Fruit fly (Drosophila melanogaster) whole organism, embryonic: ENCODE results near the gene SPH93.
A peak's percentile ranks its signal among the peaks of the same experiment; 100 is the strongest.

Experiments
- Atf-2 ChIP-seq: fragments of 200-800 bp; sonication (Bioruptor generic); optimal IDR thresholded peaks from 2 replicates; lab custom pipeline; 2016; ENCODE audit warnings: missing biosample characterization, missing genetic modification characterization
- CG10543 ChIP-seq: fragments of 200-800 bp; sonication (Bioruptor generic); optimal IDR thresholded peaks from 3 replicates; lab custom pipeline; 2017; ENCODE audit warnings: missing biosample characterization, mild to moderate bottlenecking, missing genetic modification characterization, moderate library complexity
- CG11723 ChIP-seq: fragments of 200-800 bp; sonication (Bioruptor generic); optimal IDR thresholded peaks from 2 replicates; lab custom pipeline; 2017; ENCODE audit warnings: missing biosample characterization, mild to moderate bottlenecking, missing genetic modification characterization
- CG12219 ChIP-seq: fragments of 200-800 bp; sonication (Bioruptor generic); optimal IDR thresholded peaks from 3 replicates; lab custom pipeline; 2018; ENCODE audit warnings: missing biosample characterization, mild to moderate bottlenecking, missing genetic modification characterization
- CG17361 ChIP-seq: fragments of 200-800 bp; sonication (Bioruptor generic); IDR thresholded peaks from 3 replicates; pipeline ENCODE4 v1.3.6; 2022; ENCODE audit warnings: missing biosample characterization, missing genetic modification characterization
- CG17612 ChIP-seq: fragments of 200-800 bp; sonication (Bioruptor generic); IDR thresholded peaks from 2 replicates; pipeline ENCODE4 v1.3.6; 2022; ENCODE audit warnings: missing biosample characterization, missing genetic modification characterization
- CG18619 ChIP-seq: fragments of 200-800 bp; sonication (Bioruptor generic); optimal IDR thresholded peaks from 3 replicates; lab custom pipeline; 2017; ENCODE audit warnings: missing biosample characterization, mild to moderate bottlenecking, missing genetic modification characterization
- CG2678 ChIP-seq: fragments of 200-800 bp; sonication (Bioruptor generic); optimal IDR thresholded peaks from 3 replicates; lab custom pipeline; 2019; ENCODE audit warnings: missing biosample characterization, mild to moderate bottlenecking, missing genetic modification characterization, moderate library complexity
- CG34224 ChIP-seq: fragments of 200-800 bp; sonication (Bioruptor generic); IDR thresholded peaks from 3 replicates; pipeline ENCODE4 v1.3.6; 2022; ENCODE audit warnings: missing biosample characterization, missing genetic modification characterization; ENCODE audit not compliant: partially characterized antibody
- CG3847 ChIP-seq: fragments of 200-800 bp; sonication (Bioruptor generic); IDR thresholded peaks from 2 replicates; pipeline ENCODE4 v1.3.6; 2022; ENCODE audit warnings: missing biosample characterization, missing genetic modification characterization
- CG4282 ChIP-seq: fragments of 200-800 bp; sonication (Bioruptor generic); optimal IDR thresholded peaks from 2 replicates; lab custom pipeline; 2016; ENCODE audit warnings: missing biosample characterization, missing genetic modification characterization
- CG43689 ChIP-seq: fragments of 200-800 bp; sonication (Bioruptor generic); IDR thresholded peaks from 2 replicates; pipeline ENCODE4 v1.3.6; 2022; ENCODE audit warnings: missing biosample characterization, missing genetic modification characterization
- CG8290 ChIP-seq, 3 experiments: fragments of 200-800 bp; sonication (Bioruptor generic); optimal IDR thresholded peaks; 2 replicates each; lab custom pipeline; 2016 to 2019; ENCODE audit warnings: missing biosample characterization in 3 of 3, missing genetic modification characterization in 3 of 3, mild to moderate bottlenecking in 2 of 3, moderate library complexity in 1 of 3
- CTCF ChIP-seq: fragments of 200-800 bp; sonication (Bioruptor generic); optimal IDR thresholded peaks from 2 replicates; lab custom pipeline; 2017; ENCODE audit warnings: missing biosample characterization, mild to moderate bottlenecking, missing genetic modification characterization, moderate library complexity
- Dbx ChIP-seq: fragments of 200-800 bp; sonication (Bioruptor generic); IDR thresholded peaks from 3 replicates; pipeline ENCODE4 v1.3.6; 2022; ENCODE audit warnings: missing biosample characterization, missing genetic modification characterization
- Drgx ChIP-seq: fragments of 200-800 bp; sonication (Bioruptor generic); IDR thresholded peaks from 2 replicates; pipeline ENCODE4 v1.3.6; 2022; ENCODE audit warnings: missing biosample characterization, missing genetic modification characterization
- Fer2 ChIP-seq: fragments of 200-800 bp; sonication (Bioruptor generic); optimal IDR thresholded peaks from 2 replicates; lab custom pipeline; 2018; ENCODE audit warnings: missing biosample characterization, mild to moderate bottlenecking, missing genetic modification characterization, moderate library complexity
- HLHmδ ChIP-seq: fragments of 200-800 bp; sonication (Bioruptor generic); optimal IDR thresholded peaks from 2 replicates; lab custom pipeline; 2018; ENCODE audit warnings: missing biosample characterization, mild to moderate bottlenecking, missing genetic modification characterization, moderate library complexity
- Jarid2 ChIP-seq: fragments of 200-800 bp; sonication (Bioruptor generic); optimal IDR thresholded peaks from 3 replicates; lab custom pipeline; 2017; ENCODE audit warnings: mild to moderate bottlenecking, missing biosample characterization, missing genetic modification reagents, missing genetic modification characterization
- Med ChIP-seq: fragments of 200-800 bp; sonication (Bioruptor generic); peaks from one replicate; lab custom pipeline; 2016; ENCODE audit warnings: missing biosample characterization, missing genetic modification characterization, mild to moderate bottlenecking, inconsistent platforms, moderate library complexity
- Neu2 ChIP-seq: fragments of 200-800 bp; sonication (Bioruptor generic); optimal IDR thresholded peaks from 3 replicates; lab custom pipeline; 2016; ENCODE audit warnings: missing biosample characterization, missing genetic modification characterization, borderline replicate concordance
- Optix ChIP-seq: fragments of 200-800 bp; sonication (Bioruptor generic); IDR thresholded peaks from 3 replicates; pipeline ENCODE4 v1.3.6; 2022; ENCODE audit warnings: missing biosample characterization, missing genetic modification characterization
- PHDP ChIP-seq: fragments of 200-800 bp; sonication (Bioruptor generic); optimal IDR thresholded peaks from 3 replicates; lab custom pipeline; 2018; ENCODE audit warnings: missing biosample characterization, mild to moderate bottlenecking, missing genetic modification characterization, moderate library complexity
- Rfx ChIP-seq: fragments of 200-800 bp; sonication (Bioruptor generic); IDR thresholded peaks from 2 replicates; pipeline ENCODE4 v1.3.6; 2022; ENCODE audit warnings: missing biosample characterization, missing genetic modification characterization
- Sox100B ChIP-seq: fragments of 200-800 bp; sonication (Bioruptor generic); optimal IDR thresholded peaks from 3 replicates; lab custom pipeline; 2018; ENCODE audit warnings: missing biosample characterization, mild to moderate bottlenecking, missing genetic modification characterization
- Ssrp ChIP-seq: fragments of 200-800 bp; sonication (Bioruptor generic); optimal IDR thresholded peaks from 2 replicates; lab custom pipeline; 2018; ENCODE audit warnings: missing biosample characterization, mild to moderate bottlenecking, missing genetic modification characterization, moderate library complexity
- Stat92E ChIP-seq, 3 experiments: fragments of >200 bp in 2 of 3; fragments of 200-800 bp in 1 of 3; sonication (Bioruptor generic) in 1 of 3; optimal IDR thresholded peaks; 2 replicates each; lab custom pipeline; 2017 to 2019; ENCODE audit warnings: missing biosample characterization in 3 of 3, missing genetic modification characterization in 3 of 3, mild to moderate bottlenecking in 1 of 3, moderate library complexity in 1 of 3
- chn ChIP-seq: fragments of 200-800 bp; sonication (Bioruptor generic); optimal IDR thresholded peaks from 2 replicates; lab custom pipeline; 2016; ENCODE audit warnings: missing biosample characterization, missing genetic modification characterization
- dimm ChIP-seq: fragments of 200-800 bp; sonication (Bioruptor generic); IDR thresholded peaks from 2 replicates; pipeline ENCODE4 v1.3.6; 2022; ENCODE audit warnings: missing biosample characterization, missing genetic modification characterization
- dpn ChIP-seq, 2 experiments: fragments of 200-800 bp; sonication (Bioruptor generic); optimal IDR thresholded peaks; 3 replicates each; lab custom pipeline; 2016; ENCODE audit warnings: missing biosample characterization in 2 of 2, missing genetic modification characterization in 2 of 2
- dysf ChIP-seq: fragments of 200-800 bp; sonication (Bioruptor generic); IDR thresholded peaks from 3 replicates; pipeline ENCODE4 v1.3.6; 2022; ENCODE audit warnings: missing biosample characterization, missing genetic modification characterization
- emc ChIP-seq: fragments of 200-800 bp; sonication (Bioruptor generic); optimal IDR thresholded peaks from 2 replicates; lab custom pipeline; 2016; ENCODE audit warnings: missing biosample characterization, missing genetic modification characterization
- ewg ChIP-seq: fragments of 200-800 bp; sonication (Bioruptor generic); optimal IDR thresholded peaks from 3 replicates; lab custom pipeline; 2017; ENCODE audit warnings: mild to moderate bottlenecking, missing biosample characterization, missing genetic modification reagents, missing genetic modification characterization
- hkb ChIP-seq, 2 experiments: fragments of 200-800 bp in 1 of 2; fragments of >200 bp in 1 of 2; sonication (Bioruptor generic) in 1 of 2; IDR thresholded peaks in 1 of 2; optimal IDR thresholded peaks in 1 of 2; 2 replicates each; pipeline versions ENCODE4 v1.3.6 to Lab custom; 2017 to 2022; ENCODE audit warnings: missing biosample characterization in 1 of 2, missing genetic modification characterization in 1 of 2
- kay ChIP-seq: fragments of 200-800 bp; sonication (Bioruptor generic); optimal IDR thresholded peaks from 2 replicates; lab custom pipeline; 2016; ENCODE audit warnings: missing biosample characterization, missing genetic modification characterization
- ken ChIP-seq: fragments of 200-800 bp; sonication (Bioruptor generic); IDR thresholded peaks from 3 replicates; pipeline ENCODE4 v1.3.6; 2022; ENCODE audit warnings: missing biosample characterization, missing genetic modification characterization
- lov ChIP-seq, 2 experiments: fragments of 200-800 bp in 1 of 2; fragments of >200 bp in 1 of 2; sonication (Bioruptor generic) in 1 of 2; IDR thresholded peaks in 1 of 2; optimal IDR thresholded peaks in 1 of 2; 2 replicates in 1 of 2; 3 replicates in 1 of 2; pipeline versions ENCODE4 v1.3.6 to Lab custom; 2017 to 2022; ENCODE audit warnings: missing biosample characterization in 1 of 2, missing genetic modification characterization in 1 of 2
- nerfin-1 ChIP-seq: fragments of 200-800 bp; sonication (Bioruptor generic); optimal IDR thresholded peaks from 3 replicates; lab custom pipeline; 2019; ENCODE audit warnings: missing biosample characterization, mild to moderate bottlenecking, missing genetic modification characterization, moderate library complexity
- pum ChIP-seq: fragments of 200-800 bp; sonication (Bioruptor generic); optimal IDR thresholded peaks from 2 replicates; lab custom pipeline; 2016; ENCODE audit warnings: missing biosample characterization, missing genetic modification characterization
- run ChIP-seq: fragments of 200-800 bp; sonication (Bioruptor generic); optimal IDR thresholded peaks from 3 replicates; lab custom pipeline; 2018; ENCODE audit warnings: missing biosample characterization, mild to moderate bottlenecking, missing genetic modification characterization
- sc ChIP-seq, 3 experiments: fragments of >200 bp in 2 of 3; fragments of 200-800 bp in 1 of 3; sonication (Bioruptor generic) in 1 of 3; optimal IDR thresholded peaks; 2 replicates in 2 of 3; 3 replicates in 1 of 3; lab custom pipeline; 2017; ENCODE audit warnings: mild to moderate bottlenecking in 1 of 3, missing biosample characterization in 1 of 3, missing genetic modification characterization in 1 of 3, missing genetic modification reagents in 1 of 3
- sd ChIP-seq: fragments of 200-800 bp; sonication (Bioruptor generic); optimal IDR thresholded peaks from 3 replicates; lab custom pipeline; 2018; ENCODE audit warnings: missing biosample characterization, mild to moderate bottlenecking, missing genetic modification characterization, moderate library complexity
- shn ChIP-seq: fragments of 200-800 bp; sonication (Bioruptor generic); optimal IDR thresholded peaks from 3 replicates; lab custom pipeline; 2016; ENCODE audit warnings: missing biosample characterization, missing genetic modification characterization
- sisA ChIP-seq: fragments of 200-800 bp; sonication (Bioruptor generic); IDR thresholded peaks from 2 replicates; pipeline ENCODE4 v1.3.6; 2022; ENCODE audit warnings: missing biosample characterization, missing genetic modification characterization
- so ChIP-seq: fragments of 200-800 bp; sonication (Bioruptor generic); IDR thresholded peaks from 3 replicates; pipeline ENCODE4 v1.3.6; 2022; ENCODE audit warnings: missing biosample characterization, missing genetic modification characterization
- wdn ChIP-seq: fragments of 200-800 bp; sonication (Bioruptor generic); IDR thresholded peaks from 2 replicates; pipeline ENCODE4 v1.3.6; 2022; ENCODE audit warnings: missing biosample characterization, missing genetic modification characterization
- wor ChIP-seq: fragments of 200-800 bp; sonication (Bioruptor generic); IDR thresholded peaks from 2 replicates; pipeline ENCODE4 v1.3.6; 2022; ENCODE audit warnings: missing biosample characterization, missing genetic modification characterization
- zen ChIP-seq: fragments of 200-800 bp; sonication (Bioruptor generic); optimal IDR thresholded peaks from 3 replicates; lab custom pipeline; 2018; ENCODE audit warnings: missing biosample characterization, mild to moderate bottlenecking, missing genetic modification characterization, moderate library complexity
- zen2 ChIP-seq: fragments of 200-800 bp; sonication (Bioruptor generic); IDR thresholded peaks from 3 replicates; pipeline ENCODE4 v1.3.6; 2022; ENCODE audit warnings: missing biosample characterization, missing genetic modification characterization; ENCODE audit not compliant: partially characterized antibody

SPH93 gene

DNA sequence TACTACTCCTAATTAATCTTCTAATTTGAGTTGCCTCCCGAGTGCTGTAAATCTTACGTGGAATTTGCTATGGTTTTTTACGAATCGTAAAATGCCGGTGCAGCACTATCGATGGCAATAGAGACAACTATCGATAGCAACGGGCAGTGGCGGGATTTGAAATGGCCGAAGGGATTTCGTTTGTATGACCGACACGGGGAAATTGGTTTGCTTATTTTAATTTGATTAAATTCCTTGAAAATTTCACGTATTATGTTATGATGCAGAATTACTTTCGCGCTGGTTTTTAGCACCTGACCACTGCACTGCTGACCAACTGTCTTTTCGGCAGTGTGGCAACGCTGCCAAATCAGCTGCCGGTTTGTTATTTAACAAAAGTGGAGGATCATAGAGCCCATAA is 28.5 kb upstream of the SPH93 start, which contains the start of the genes GCS2beta and CG5131 (continued):
- TF ChIP-seq lov (optimal IDR thresholded peaks at IDR 0.05; lab: Kevin White, UChicago): no peak
- peak; percentile 81; the same call in 2 of the 3 replicates for TF ChIP-seq lov (GFP tag; IDR thresholded peaks at IDR 0.05; lab: Robert Waterston, UW)
- peak; percentile 85 for TF ChIP-seq Fer2 (tag; lab: Kevin White, UChicago)
- peak; percentile 94 for TF ChIP-seq ken
- peak; percentile 95 for TF ChIP-seq Dbx
- TF ChIP-seq Atf-2 (GFP tag; lab: Kevin White, UChicago): peak; percentile 95
- peak; percentile 71 for TF ChIP-seq hkb (optimal IDR thresholded peaks at IDR 0.05; lab: Kevin White, UChicago)
- TF ChIP-seq hkb (GFP tag; IDR thresholded peaks at IDR 0.05; lab: Robert Waterston, UW): peak; percentile 93
- TF ChIP-seq chn (GFP tag; lab: Kevin White, UChicago): peak; percentile 97
- TF ChIP-seq Neu2 (GFP tag; lab: Kevin White, UChicago): peak; percentile 78
- peak; percentile 90 for TF ChIP-seq CG17361 (GFP tag; lab: Robert Waterston, UW)
- TF ChIP-seq nerfin-1 (tag; lab: Kevin White, UChicago): peak; percentile 95
- TF ChIP-seq shn (GFP tag; lab: Kevin White, UChicago): peak; percentile 97
- peak; percentile 52 for TF ChIP-seq run
- no peak for TF ChIP-seq HLHmδ (GFP tag; lab: Kevin White, UChicago)
- TF ChIP-seq CG34224: peak; percentile 90
- peak; percentile 71 for TF ChIP-seq CG10543 (GFP tag; lab: Kevin White, UChicago)
- TF ChIP-seq Ssrp: peak; percentile 91
- peak; percentile 97 for TF ChIP-seq dpn (GFP tag; optimal IDR thresholded peaks at IDR 0.05; lab: Kevin White, UChicago)
- peak; percentile 90 for TF ChIP-seq so (GFP tag; lab: Robert Waterston, UW)
- TF ChIP-seq zen (tag; lab: Kevin White, UChicago): peak; percentile 86
- TF ChIP-seq PHDP (tag; lab: Kevin White, UChicago): peak; percentile 92
- peak; percentile 67 for TF ChIP-seq Jarid2 (GFP tag; lab: Kevin White, UChicago)
- TF ChIP-seq CG2678: peak; percentile 88
- peak; percentile 72 for TF ChIP-seq CG43689 (GFP tag; lab: Robert Waterston, UW)
- TF ChIP-seq Med (GFP tag; lab: Kevin White, UChicago): peak; percentile 100
- peak; percentile 92 for TF ChIP-seq emc
- peak; percentile 92 for TF ChIP-seq CG4282 (GFP tag; lab: Kevin White, UChicago)
- peak; percentile 88 for TF ChIP-seq CG18619
- peak; percentile 91 for TF ChIP-seq kay
- peak; percentile 83 for TF ChIP-seq ewg (GFP tag; lab: Kevin White, UChicago)
- peak in 1 of 3 experiments; percentile 2 for TF ChIP-seq Stat92E (GFP tag; optimal IDR thresholded peaks at IDR 0.05; lab: Kevin White, UChicago)
- peak; percentile 96 for TF ChIP-seq CG3847 (GFP tag; lab: Robert Waterston, UW)
- TF ChIP-seq CG17612: peak; percentile 88
- TF ChIP-seq Drgx (GFP tag; lab: Robert Waterston, UW): peak; percentile 91
- no peak for TF ChIP-seq sc (optimal IDR thresholded peaks at IDR 0.05; lab: Kevin White, UChicago)
- peak; percentile 72 for TF ChIP-seq sc (GFP tag; optimal IDR thresholded peaks at IDR 0.05; lab: Kevin White, UChicago)
- TF ChIP-seq Rfx (GFP tag; lab: Robert Waterston, UW): peak; percentile 98
- TF ChIP-seq CTCF (GFP tag; lab: Kevin White, UChicago): peak; percentile 50
- TF ChIP-seq zen2 (GFP tag; lab: Robert Waterston, UW): peak; percentile 74; the same call in 2 of the 3 replicates
- TF ChIP-seq dimm (GFP tag; lab: Robert Waterston, UW): peak; percentile 67
- TF ChIP-seq dysf (GFP tag; lab: Robert Waterston, UW): peak; percentile 96
- peak; percentile 90 for TF ChIP-seq wdn (GFP tag; lab: Robert Waterston, UW)
- peak; percentile 79 for TF ChIP-seq CG11723 (GFP tag; lab: Kevin White, UChicago)
- TF ChIP-seq CG8290 (GFP tag; optimal IDR thresholded peaks at IDR 0.05; lab: Kevin White, UChicago): peak; percentile 72
- TF ChIP-seq CG8290 (tag; optimal IDR thresholded peaks at IDR 0.05; lab: Kevin White, UChicago): peak; percentile 35 to 97
- TF ChIP-seq pum: peak; percentile 97
- TF ChIP-seq Optix (GFP tag; lab: Robert Waterston, UW): peak; percentile 94
- TF ChIP-seq wor (GFP tag; lab: Robert Waterston, UW): peak; percentile 85
- TF ChIP-seq sd (tag; lab: Kevin White, UChicago): peak; percentile 92
- TF ChIP-seq CG12219 (GFP tag; lab: Kevin White, UChicago): peak; percentile 81
- peak; percentile 77 for TF ChIP-seq Sox100B (GFP tag; lab: Kevin White, UChicago)
- TF ChIP-seq sisA: peak; percentile 95
